Worm (Caenorhabditis elegans): ENCODE measurements around the gene C25H3.14.

The C25H3.14 gene

DNA sequence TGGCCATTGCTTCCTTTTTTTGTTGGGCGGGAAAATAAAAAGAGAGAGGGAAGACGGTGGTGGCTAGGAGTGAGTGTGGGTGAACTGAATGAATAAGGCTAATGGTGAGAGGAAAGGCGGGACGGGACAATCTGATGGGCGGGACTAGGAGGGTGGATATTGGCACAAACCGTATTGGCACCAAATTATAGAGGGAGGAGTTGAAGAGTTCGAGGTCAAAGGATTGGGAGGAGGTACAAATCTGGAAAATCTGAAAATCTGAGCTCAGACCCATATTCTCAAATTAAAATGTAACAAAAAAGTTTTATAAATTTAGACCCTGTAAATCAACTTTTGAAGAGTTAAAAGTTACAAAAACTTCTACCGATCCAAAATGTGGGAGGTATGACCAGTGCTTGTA, 43.9 kb downstream of the C25H3.14 start, which contains the start of gene hlh-14:
Gene hlh-14, minus strand, starts transcription at position 101 of the 400 bp plus-strand sequence.
- TF ChIP-seq sma-9 (GFP tag; optimal IDR thresholded peaks at IDR 0.05) (no peak), sma-9 (tag; optimal IDR thresholded peaks at IDR 0.05) (no peak), nhr-11 (tag; optimal IDR thresholded peaks at IDR 0.05) (no peak), zag-1 (tag; optimal IDR thresholded peaks at IDR 0.05) (no peak)

- TF ChIP-seq fos-1 (tag; optimal IDR thresholded peaks at IDR 0.05) (peak; percentile 46), elt-3 (tag; optimal IDR thresholded peaks at IDR 0.05) (no peak)
These were observed 47.9 kb downstream of the C25H3.14 start for ce11 chrII:5742767-5743166.

DNA sequence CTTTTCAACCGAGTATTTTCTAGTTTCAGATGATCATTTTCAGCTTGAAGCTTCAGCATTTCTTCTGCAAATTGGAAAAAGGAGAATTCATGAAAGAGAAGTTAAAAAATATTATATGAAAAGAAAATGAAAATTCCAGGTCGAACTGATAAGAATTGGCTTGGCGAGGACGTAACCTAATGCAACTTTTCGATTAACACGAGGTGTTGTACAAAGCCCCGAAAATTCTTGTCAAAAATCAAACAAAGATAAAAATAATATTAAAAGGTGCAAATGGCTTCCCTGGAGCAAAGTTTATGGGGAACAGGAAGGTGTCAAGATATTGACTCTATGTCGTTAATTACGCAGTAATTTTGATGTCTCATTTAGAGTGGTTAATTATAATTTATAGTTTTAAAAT, 49.4 kb downstream of the C25H3.14 start:
- no peak for TF ChIP-seq ztf-11 (tag; optimal IDR thresholded peaks at IDR 0.05)
- TF ChIP-seq nhr-21 (tag; optimal IDR thresholded peaks at IDR 0.05), result no peak
- TF ChIP-seq lin-39 (tag; optimal IDR thresholded peaks at IDR 0.05), result no peak
- TF ChIP-seq unc-62 (GFP tag; optimal IDR thresholded peaks at IDR 0.05), result no peak
- TF ChIP-seq R02D3.7 (tag; optimal IDR thresholded peaks at IDR 0.05), result no peak
- TF ChIP-seq mdl-1 (tag; optimal IDR thresholded peaks at IDR 0.05), result no peak
- TF ChIP-seq fos-1 (tag; optimal IDR thresholded peaks at IDR 0.05), result peak; percentile 48

- no peak for TF ChIP-seq nhr-77 (tag; optimal IDR thresholded peaks at IDR 0.05)
- TF ChIP-seq unc-55 (GFP tag; optimal IDR thresholded peaks at IDR 0.05), result no peak
- TF ChIP-seq sma-9 (GFP tag; optimal IDR thresholded peaks at IDR 0.05), result peak; percentile 3
- TF ChIP-seq sma-9 (tag; optimal IDR thresholded peaks at IDR 0.05), result no peak
- no peak for TF ChIP-seq nhr-23 (tag; optimal IDR thresholded peaks at IDR 0.05)
- TF ChIP-seq mdl-1 (tag; optimal IDR thresholded peaks at IDR 0.05), result no peak
- no peak for TF ChIP-seq lsy-2 (tag; optimal IDR thresholded peaks at IDR 0.05)
These were observed 50.2 kb downstream of the C25H3.14 start, which contains the start of gene F10C1.9 for ce11 chrII:5745088-5745487. F10C1.9 (minus strand) TSS chrII:5745284.
